Fruit fly (Drosophila melanogaster) whole organism, embryonic: ENCODE results near the gene Ns4.

Experiments used
- Ada2b ChIP-seq: fragments of 200-800 bp; sonication (Bioruptor generic); IDR thresholded peaks from 2 replicates; pipeline ENCODE4 v1.3.6; 2022; ENCODE audit warnings: missing biosample characterization, missing genetic modification characterization
- CG11247 ChIP-seq: fragments of 200-800 bp; sonication (Bioruptor generic); IDR thresholded peaks from 2 replicates; pipeline ENCODE4 v1.3.6; 2022; ENCODE audit warnings: missing biosample characterization, missing genetic modification characterization
- CG12391 ChIP-seq: fragments of 200-800 bp; sonication (Bioruptor generic); optimal IDR thresholded peaks from 3 replicates; lab custom pipeline; 2018; ENCODE audit warnings: missing biosample characterization, mild to moderate bottlenecking, missing genetic modification characterization, moderate library complexity
- CG13296 ChIP-seq: fragments of 200-800 bp; sonication (Bioruptor generic); optimal IDR thresholded peaks from 3 replicates; lab custom pipeline; 2018; ENCODE audit warnings: missing biosample characterization, mild to moderate bottlenecking, missing genetic modification characterization
- CG15514 ChIP-seq: fragments of 200-800 bp; sonication (Bioruptor generic); optimal IDR thresholded peaks from 3 replicates; lab custom pipeline; 2017; ENCODE audit warnings: missing biosample characterization, missing genetic modification characterization, mild to moderate bottlenecking, moderate library complexity, missing genetic modification reagents
- CG1832 ChIP-seq: fragments of 200-800 bp; sonication (Bioruptor generic); optimal IDR thresholded peaks from 2 replicates; lab custom pipeline; 2017; ENCODE audit warnings: missing biosample characterization, mild to moderate bottlenecking, missing genetic modification characterization, inconsistent platforms
- CG2678 ChIP-seq: fragments of 200-800 bp; sonication (Bioruptor generic); optimal IDR thresholded peaks from 3 replicates; lab custom pipeline; 2019; ENCODE audit warnings: missing biosample characterization, mild to moderate bottlenecking, missing genetic modification characterization, moderate library complexity
- CG3065 ChIP-seq: fragments of 200-800 bp; sonication (Bioruptor generic); optimal IDR thresholded peaks from 2 replicates; lab custom pipeline; 2016; ENCODE audit warnings: missing biosample characterization, missing genetic modification characterization
- CG32532 ChIP-seq: fragments of 200-800 bp; sonication (Bioruptor generic); IDR thresholded peaks from 2 replicates; pipeline ENCODE4 v1.3.6; 2022; ENCODE audit warnings: missing biosample characterization, missing genetic modification characterization
- CG34422 ChIP-seq: fragments of 200-800 bp; sonication (Bioruptor generic); IDR thresholded peaks from 3 replicates; pipeline ENCODE4 v1.3.6; 2022; ENCODE audit warnings: missing biosample characterization, missing genetic modification characterization
- CG4282 ChIP-seq: fragments of 200-800 bp; sonication (Bioruptor generic); optimal IDR thresholded peaks from 2 replicates; lab custom pipeline; 2016; ENCODE audit warnings: missing biosample characterization, missing genetic modification characterization
- CG4424 ChIP-seq: fragments of 200-800 bp; sonication (Bioruptor generic); optimal IDR thresholded peaks from 3 replicates; lab custom pipeline; 2016; ENCODE audit warnings: missing biosample characterization, missing genetic modification characterization
- CG4617 ChIP-seq: fragments of 200-800 bp; sonication (Bioruptor generic); optimal IDR thresholded peaks from 3 replicates; lab custom pipeline; 2016; ENCODE audit warnings: missing biosample characterization, missing genetic modification characterization, borderline replicate concordance
- CG7556 ChIP-seq: fragments of 200-800 bp; sonication (Bioruptor generic); optimal IDR thresholded peaks from 2 replicates; lab custom pipeline; 2017; ENCODE audit warnings: missing biosample characterization, mild to moderate bottlenecking, missing genetic modification characterization
- CG8089 ChIP-seq: fragments of 200-800 bp; sonication (Bioruptor generic); optimal IDR thresholded peaks from 3 replicates; lab custom pipeline; 2016; ENCODE audit warnings: missing biosample characterization, missing genetic modification characterization
- CG8388 ChIP-seq: fragments of 200-800 bp; sonication (Bioruptor generic); optimal IDR thresholded peaks from 2 replicates; lab custom pipeline; 2019; ENCODE audit warnings: missing biosample characterization, mild to moderate bottlenecking, missing genetic modification characterization, moderate library complexity
- CoRest ChIP-seq: fragments of 200-800 bp; sonication (Bioruptor generic); optimal IDR thresholded peaks from 3 replicates; lab custom pipeline; 2018; ENCODE audit warnings: missing biosample characterization, mild to moderate bottlenecking, missing genetic modification characterization, moderate library complexity
- Fer3 ChIP-seq: fragments of 200-800 bp; sonication (Bioruptor generic); optimal IDR thresholded peaks from 2 replicates; lab custom pipeline; 2018; ENCODE audit warnings: missing biosample characterization, mild to moderate bottlenecking, missing genetic modification characterization, moderate library complexity
- HmgZ ChIP-seq: fragments of 200-800 bp; sonication (Bioruptor generic); optimal IDR thresholded peaks from 2 replicates; lab custom pipeline; 2018; ENCODE audit warnings: missing biosample characterization, mild to moderate bottlenecking, missing genetic modification characterization
- Hr3 ChIP-seq: fragments of 200-800 bp; sonication (Bioruptor generic); optimal IDR thresholded peaks from 3 replicates; lab custom pipeline; 2016; ENCODE audit warnings: missing biosample characterization, missing genetic modification characterization
- Hr39 ChIP-seq: fragments of >200 bp; optimal IDR thresholded peaks from 2 replicates; lab custom pipeline; 2017
- MBD-R2 ChIP-seq: fragments of 200-800 bp; sonication (Bioruptor generic); IDR thresholded peaks from 2 replicates; pipeline ENCODE4 v1.3.6; 2022; ENCODE audit warnings: missing biosample characterization, missing genetic modification characterization
- MESR4 ChIP-seq: fragments of 200-800 bp; sonication (Bioruptor generic); optimal IDR thresholded peaks from 2 replicates; lab custom pipeline; 2018; ENCODE audit warnings: missing biosample characterization, mild to moderate bottlenecking, missing genetic modification characterization, moderate library complexity
- Pdp1 ChIP-seq, 2 experiments: fragments of 200-800 bp; sonication (Bioruptor generic); optimal IDR thresholded peaks; 3 replicates each; lab custom pipeline; 2016; ENCODE audit warnings: missing biosample characterization in 2 of 2, missing genetic modification characterization in 2 of 2, mild to moderate bottlenecking in 1 of 2, moderate library complexity in 1 of 2
- Ptx1 ChIP-seq: fragments of 200-800 bp; sonication (Bioruptor generic); IDR thresholded peaks from 2 replicates; pipeline ENCODE4 v1.3.6; 2022; ENCODE audit warnings: missing biosample characterization, missing genetic modification characterization
- Sox102F ChIP-seq: fragments of 200-800 bp; sonication (Bioruptor generic); optimal IDR thresholded peaks from 2 replicates; lab custom pipeline; 2018; ENCODE audit warnings: missing biosample characterization, mild to moderate bottlenecking, missing genetic modification characterization, moderate library complexity
- Ssrp ChIP-seq: fragments of 200-800 bp; sonication (Bioruptor generic); optimal IDR thresholded peaks from 2 replicates; lab custom pipeline; 2018; ENCODE audit warnings: missing biosample characterization, mild to moderate bottlenecking, missing genetic modification characterization, moderate library complexity
- Xrp1 ChIP-seq: fragments of 200-800 bp; sonication (Bioruptor generic); IDR thresholded peaks from 2 replicates; pipeline ENCODE4 v1.3.6; 2022; ENCODE audit warnings: missing biosample characterization, missing genetic modification characterization
- YL-1 ChIP-seq: fragments of 200-800 bp; sonication (Bioruptor generic); optimal IDR thresholded peaks from 3 replicates; lab custom pipeline; 2017; ENCODE audit warnings: missing biosample characterization, mild to moderate bottlenecking, missing genetic modification characterization
- ase ChIP-seq: fragments of 200-800 bp; sonication (Bioruptor generic); IDR thresholded peaks from 3 replicates; pipeline ENCODE4 v1.3.6; 2022; ENCODE audit warnings: missing biosample characterization, missing genetic modification characterization
- cad ChIP-seq: fragments of >200 bp; optimal IDR thresholded peaks from 2 replicates; lab custom pipeline; 2017; ENCODE audit warnings: missing biosample characterization, missing genetic modification characterization
- cas ChIP-seq: fragments of 200-800 bp; sonication (Bioruptor generic); IDR thresholded peaks from 2 replicates; pipeline ENCODE4 v1.3.6; 2022; ENCODE audit warnings: missing biosample characterization, missing genetic modification characterization
- crol ChIP-seq: fragments of 200-800 bp; sonication (Bioruptor generic); IDR thresholded peaks from 2 replicates; pipeline ENCODE4 v1.3.6; 2022; ENCODE audit warnings: missing biosample characterization, missing genetic modification characterization
- dpn ChIP-seq, 2 experiments: fragments of 200-800 bp; sonication (Bioruptor generic); optimal IDR thresholded peaks; 3 replicates each; lab custom pipeline; 2016; ENCODE audit warnings: missing biosample characterization in 2 of 2, missing genetic modification characterization in 2 of 2
- gcm ChIP-seq: fragments of 200-800 bp; sonication (Bioruptor generic); optimal IDR thresholded peaks from 2 replicates; lab custom pipeline; 2019; ENCODE audit warnings: missing biosample characterization, mild to moderate bottlenecking, missing genetic modification characterization, moderate library complexity
- gem ChIP-seq: fragments of 200-800 bp; sonication (Bioruptor generic); optimal IDR thresholded peaks from 2 replicates; lab custom pipeline; 2019; ENCODE audit warnings: missing biosample characterization, mild to moderate bottlenecking, missing genetic modification characterization, moderate library complexity
- gsb ChIP-seq: fragments of 200-800 bp; sonication (Bioruptor generic); IDR thresholded peaks from 2 replicates; pipeline ENCODE4 v1.3.6; 2022; ENCODE audit warnings: missing biosample characterization, missing genetic modification characterization
- her ChIP-seq: fragments of 200-800 bp; sonication (Bioruptor generic); optimal IDR thresholded peaks from 2 replicates; lab custom pipeline; 2016; ENCODE audit warnings: missing biosample characterization, missing genetic modification characterization
- inv ChIP-seq: fragments of 200-800 bp; sonication (Bioruptor generic); IDR thresholded peaks from 2 replicates; pipeline ENCODE4 v1.3.6; 2022; ENCODE audit warnings: missing biosample characterization, missing genetic modification characterization; ENCODE audit not compliant: partially characterized antibody
- lola ChIP-seq, 3 experiments: fragments of >200 bp in 2 of 3; fragments of 200-800 bp in 1 of 3; sonication (Bioruptor generic) in 1 of 3; optimal IDR thresholded peaks; 2 replicates each; lab custom pipeline; 2017 to 2019; ENCODE audit warnings: missing biosample characterization in 3 of 3, missing genetic modification characterization in 3 of 3, mild to moderate bottlenecking in 1 of 3, moderate library complexity in 1 of 3
- nmo ChIP-seq: fragments of 200-800 bp; sonication (Bioruptor generic); optimal IDR thresholded peaks from 2 replicates; lab custom pipeline; 2018; ENCODE audit warnings: missing biosample characterization, mild to moderate bottlenecking, missing genetic modification characterization, moderate library complexity
- phol ChIP-seq: fragments of 200-800 bp; sonication (Bioruptor generic); optimal IDR thresholded peaks from 3 replicates; lab custom pipeline; 2018; ENCODE audit warnings: missing biosample characterization, mild to moderate bottlenecking, missing genetic modification characterization, moderate library complexity
- ranshi ChIP-seq: fragments of 200-800 bp; sonication (Bioruptor generic); IDR thresholded peaks from 2 replicates; pipeline ENCODE4 v1.3.6; 2022; ENCODE audit warnings: missing biosample characterization, missing genetic modification characterization
- sc ChIP-seq, 3 experiments: fragments of >200 bp in 2 of 3; fragments of 200-800 bp in 1 of 3; sonication (Bioruptor generic) in 1 of 3; optimal IDR thresholded peaks; 2 replicates in 2 of 3; 3 replicates in 1 of 3; lab custom pipeline; 2017; ENCODE audit warnings: mild to moderate bottlenecking in 1 of 3, missing biosample characterization in 1 of 3, missing genetic modification characterization in 1 of 3, missing genetic modification reagents in 1 of 3
- seq ChIP-seq: fragments of 200-800 bp; sonication (Bioruptor generic); IDR thresholded peaks from 2 replicates; pipeline ENCODE4 v1.3.6; 2022; ENCODE audit warnings: missing biosample characterization, missing genetic modification characterization
- slou ChIP-seq: fragments of 200-800 bp; sonication (Bioruptor generic); optimal IDR thresholded peaks from 3 replicates; lab custom pipeline; 2016; ENCODE audit warnings: missing biosample characterization, missing genetic modification characterization
- sr ChIP-seq: fragments of 200-800 bp; sonication (Bioruptor generic); IDR thresholded peaks from 3 replicates; pipeline ENCODE4 v1.3.6; 2022; ENCODE audit warnings: missing biosample characterization, missing genetic modification characterization
- trem ChIP-seq: fragments of 200-800 bp; optimal IDR thresholded peaks from 3 replicates; lab custom pipeline; 2019; ENCODE audit warnings: missing biosample characterization, mild to moderate bottlenecking, missing genetic modification characterization, moderate library complexity
- unpg ChIP-seq: fragments of 200-800 bp; sonication (Bioruptor generic); optimal IDR thresholded peaks from 3 replicates; lab custom pipeline; 2018; ENCODE audit warnings: missing biosample characterization, mild to moderate bottlenecking, missing genetic modification characterization, moderate library complexity

Gene Ns4

DNA sequence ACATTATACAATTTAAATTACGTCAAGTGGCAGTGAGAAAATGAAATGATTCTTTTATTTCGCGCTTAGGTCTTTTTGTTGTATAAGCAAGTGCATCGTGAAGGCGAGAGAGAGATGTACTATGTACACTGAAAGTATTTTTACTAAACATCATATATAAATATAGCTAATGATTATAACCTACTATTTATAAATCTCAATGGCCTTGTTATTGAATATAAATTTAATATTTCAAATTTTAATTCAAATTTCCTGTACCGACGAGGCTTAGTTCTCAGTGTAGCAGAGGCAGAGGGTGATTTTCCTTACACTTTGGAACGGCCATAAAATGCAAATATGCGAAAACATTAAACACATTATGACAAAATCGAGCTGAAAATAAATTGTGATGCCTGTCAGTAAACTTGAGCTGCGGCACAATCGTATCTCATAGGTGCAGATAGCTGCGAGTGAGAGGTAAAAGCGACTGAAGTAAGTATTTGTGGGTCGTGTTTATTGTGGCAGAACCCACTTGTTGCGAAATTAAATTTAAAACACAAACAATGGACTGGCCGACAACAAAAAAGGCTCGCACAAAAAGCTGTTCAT lies 9.8 kb downstream of the Ns4 start (continued):
- TF ChIP-seq slou (GFP tag; lab: Kevin White, UChicago) (no peak), Ssrp (tag; lab: Kevin White, UChicago) (peak; percentile 17), ase (GFP tag; lab: Robert Waterston, UW) (0 out of 3 replicates have a peak, but pooled peaks have one; percentile 47), MBD-R2 (no peak), CoRest (peak; percentile 34), cad (GFP tag; lab: Kevin White, UChicago) (no peak), gem (peak; percentile 75), seq (GFP tag; lab: Robert Waterston, UW) (peak; percentile 23; the same call in 1 of the 2 replicates), nmo (GFP tag; lab: Kevin White, UChicago) (peak; percentile 52), CG13296 (GFP tag; lab: Kevin White, UChicago) (peak; percentile 3), lola (GFP tag; optimal IDR thresholded peaks at IDR 0.05; lab: Kevin White, UChicago) (peak in 1 of 3 experiments; percentile 39), Pdp1 (GFP tag; optimal IDR thresholded peaks at IDR 0.05; lab: Kevin White, UChicago) (peak in 1 of 2 experiments; percentile 55), CG7556 (no peak), CG2678 (tag; lab: Kevin White, UChicago) (peak; percentile 56), Sox102F (GFP tag; lab: Kevin White, UChicago) (peak; percentile 74), dpn (GFP tag; optimal IDR thresholded peaks at IDR 0.05; lab: Kevin White, UChicago) (peak in 1 of 2 experiments; percentile 16), her (GFP tag; lab: Kevin White, UChicago) (no peak), crol (GFP tag; lab: Robert Waterston, UW) (no peak), YL-1 (GFP tag; lab: Kevin White, UChicago) (no peak), CG8089 (GFP tag; lab: Kevin White, UChicago) (no peak), phol (tag; lab: Kevin White, UChicago) (peak; percentile 62), Xrp1 (GFP tag; lab: Robert Waterston, UW) (peak; percentile 56), gsb (GFP tag; lab: Robert Waterston, UW) (no peak), CG8388 (GFP tag; lab: Kevin White, UChicago) (peak; percentile 50), cas (GFP tag; lab: Robert Waterston, UW) (no peak), gcm (GFP tag; lab: Kevin White, UChicago) (peak; percentile 42), CG3065 (GFP tag; lab: Kevin White, UChicago) (no peak), unpg (GFP tag; lab: Kevin White, UChicago) (peak; percentile 54), ranshi (GFP tag; lab: Robert Waterston, UW) (0 out of 2 replicates have a peak, but pooled peaks have one; percentile 53), Ada2b (GFP tag; lab: Robert Waterston, UW) (peak; percentile 48; the same call in 1 of the 2 replicates), Hr39 (no peak), trem (peak; percentile 44), sc (optimal IDR thresholded peaks at IDR 0.05; lab: Kevin White, UChicago) (no peak), sc (GFP tag; optimal IDR thresholded peaks at IDR 0.05; lab: Kevin White, UChicago) (no peak), Fer3 (peak; percentile 30), CG11247 (GFP tag; lab: Robert Waterston, UW) (peak; percentile 7; the same call in 1 of the 2 replicates), MESR4 (GFP tag; lab: Kevin White, UChicago) (no peak), sr (GFP tag; lab: Robert Waterston, UW) (no peak), inv (no peak), CG32532 (GFP tag; lab: Robert Waterston, UW) (peak; percentile 34; the same call in 1 of the 2 replicates), CG34422 (0 out of 3 replicates have a peak, but pooled peaks have one; percentile 11), CG12391 (tag; lab: Kevin White, UChicago) (peak; percentile 62), Hr3 (GFP tag; lab: Kevin White, UChicago) (peak; percentile 25), HmgZ (tag; lab: Kevin White, UChicago) (no peak), CG4617 (GFP tag; lab: Kevin White, UChicago) (no peak), Ptx1 (GFP tag; lab: Robert Waterston, UW) (peak; percentile 65), CG4424 (peak; percentile 44), CG1832 (GFP tag; lab: Kevin White, UChicago) (no peak), CG4282 (GFP tag; lab: Kevin White, UChicago) (no peak), CG15514 (peak; percentile 23)
